Fruit fly (Drosophila melanogaster) whole organism, pupa: Measurements from ENCODE around the gene CG14453.
"Not testable (repeated sequence)": the region's sequence is repeated elsewhere in the genome, so short reads cannot be mapped to it uniquely, and the experiment has no call there.

Source experiments
- CG10348 ChIP-seq: fragments of 200-800 bp; sonication (Bioruptor generic); IDR thresholded peaks from 2 replicates; pipeline ENCODE4 v1.3.6; 2022; ENCODE audit warnings: missing biosample characterization, missing genetic modification characterization
- CG12605 ChIP-seq: fragments of 200-800 bp; sonication (Bioruptor generic); IDR thresholded peaks from 2 replicates; pipeline ENCODE4 v1.3.6; 2022; ENCODE audit warnings: missing biosample characterization, missing genetic modification characterization
- CG13204 ChIP-seq: fragments of 200-800 bp; sonication (Bioruptor generic); optimal IDR thresholded peaks from 2 replicates; lab custom pipeline; 2018; ENCODE audit warnings: missing biosample characterization, mild to moderate bottlenecking, missing genetic modification characterization, moderate library complexity
- CG14655 ChIP-seq: fragments of 200-800 bp; sonication (Bioruptor generic); optimal IDR thresholded peaks from 3 replicates; lab custom pipeline; 2017; ENCODE audit warnings: mild to moderate bottlenecking, missing biosample characterization, missing genetic modification reagents, missing genetic modification characterization
- CG15710 ChIP-seq: fragments of 200-800 bp; sonication (Bioruptor generic); optimal IDR thresholded peaks from 2 replicates; lab custom pipeline; 2018; ENCODE audit warnings: missing biosample characterization, mild to moderate bottlenecking, missing genetic modification characterization, moderate library complexity
- CG17806 ChIP-seq: fragments of 200-800 bp; sonication (Bioruptor generic); optimal IDR thresholded peaks from 2 replicates; lab custom pipeline; 2018; ENCODE audit warnings: missing biosample characterization, mild to moderate bottlenecking, missing genetic modification characterization, moderate library complexity
- CG32121 ChIP-seq: fragments of 200-800 bp; sonication (Bioruptor generic); IDR thresholded peaks from 2 replicates; pipeline ENCODE4 v1.3.6; 2022; ENCODE audit warnings: missing biosample characterization, missing genetic modification characterization
- CG34367 ChIP-seq: fragments of 200-800 bp; sonication (Bioruptor generic); optimal IDR thresholded peaks from 2 replicates; lab custom pipeline; 2018; ENCODE audit warnings: missing biosample characterization, mild to moderate bottlenecking, missing genetic modification characterization
- CG4496 ChIP-seq: fragments of 200-800 bp; sonication (Bioruptor generic); IDR thresholded peaks from 3 replicates; pipeline ENCODE4 v1.3.6; 2022; ENCODE audit warnings: missing biosample characterization, missing genetic modification characterization
- CG8159 ChIP-seq: fragments of 200-800 bp; sonication (Bioruptor generic); optimal IDR thresholded peaks from 3 replicates; lab custom pipeline; 2018; ENCODE audit warnings: missing biosample characterization, mild to moderate bottlenecking, missing genetic modification characterization, moderate library complexity
- CG8301 ChIP-seq: fragments of 200-800 bp; sonication (Bioruptor generic); optimal IDR thresholded peaks from 2 replicates; lab custom pipeline; 2018; ENCODE audit warnings: missing biosample characterization, mild to moderate bottlenecking, missing genetic modification characterization
- CG9948 ChIP-seq: fragments of 200-800 bp; sonication (Bioruptor generic); optimal IDR thresholded peaks from 2 replicates; lab custom pipeline; 2018; ENCODE audit warnings: missing biosample characterization, mild to moderate bottlenecking, missing genetic modification characterization, moderate library complexity
- D1 ChIP-seq: fragments of 200-800 bp; sonication (Bioruptor generic); optimal IDR thresholded peaks from 2 replicates; lab custom pipeline; 2018; ENCODE audit warnings: missing biosample characterization, mild to moderate bottlenecking, missing genetic modification characterization, moderate library complexity
- EcR ChIP-seq: fragments of 200-800 bp; sonication (Bioruptor generic); optimal IDR thresholded peaks from 3 replicates; lab custom pipeline; 2019; ENCODE audit warnings: missing biosample characterization, missing genetic modification characterization, mild to moderate bottlenecking, moderate library complexity, missing genetic modification reagents
- Ets98B ChIP-seq: fragments of 200-800 bp; sonication (Bioruptor generic); IDR thresholded peaks from 2 replicates; pipeline ENCODE4 v1.3.6; 2022; ENCODE audit warnings: missing biosample characterization, missing genetic modification characterization
- Pif1A ChIP-seq: fragments of 200-800 bp; sonication (Bioruptor generic); optimal IDR thresholded peaks from 3 replicates; lab custom pipeline; 2016; ENCODE audit warnings: missing biosample characterization, missing genetic modification characterization
- Pif1B ChIP-seq: fragments of 200-800 bp; sonication (Bioruptor generic); optimal IDR thresholded peaks from 3 replicates; lab custom pipeline; 2016; ENCODE audit warnings: missing biosample characterization, missing genetic modification characterization
- Snoo ChIP-seq: fragments of 200-800 bp; sonication (Bioruptor generic); optimal IDR thresholded peaks from 3 replicates; lab custom pipeline; 2017; ENCODE audit warnings: missing biosample characterization, mild to moderate bottlenecking, missing genetic modification characterization, inconsistent platforms
- fd96Ca ChIP-seq: fragments of 200-800 bp; sonication (Bioruptor generic); IDR thresholded peaks from 3 replicates; pipeline ENCODE4 v1.3.6; 2022; ENCODE audit warnings: missing biosample characterization, missing genetic modification characterization
- gl ChIP-seq: fragments of 200-800 bp; sonication (Bioruptor generic); optimal IDR thresholded peaks from 2 replicates; lab custom pipeline; 2018; ENCODE audit warnings: missing biosample characterization, mild to moderate bottlenecking, missing genetic modification characterization
- rn ChIP-seq: fragments of 200-800 bp; sonication (Bioruptor generic); IDR thresholded peaks from 2 replicates; pipeline ENCODE4 v1.3.6; 2022; ENCODE audit warnings: missing biosample characterization, missing genetic modification characterization

Gene CG14453

DNA sequence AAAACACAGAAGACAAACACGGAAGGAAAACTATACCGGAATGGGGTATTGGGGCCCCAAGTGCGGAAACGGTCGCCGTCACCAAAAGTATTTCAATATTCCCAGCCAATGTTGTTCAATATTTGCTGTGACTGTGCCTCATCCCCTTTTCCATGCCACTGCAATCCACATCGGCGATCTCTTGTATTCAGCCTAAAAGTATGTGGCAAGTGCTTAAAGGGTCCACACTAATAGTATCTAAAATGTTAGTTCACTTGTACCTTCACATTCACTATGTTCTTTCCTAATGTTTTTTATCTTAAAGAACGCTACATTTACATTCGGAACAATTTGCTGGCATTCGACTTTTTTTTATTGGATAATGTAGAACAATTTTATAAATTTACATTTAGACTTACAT lies 13.0 kb upstream of the CG14453 start:
- TF ChIP-seq EcR (GFP tag; lab: Kevin White, UChicago) (no peak), Pif1B (GFP tag; lab: Kevin White, UChicago) (no peak), CG34367 (tag; lab: Kevin White, UChicago) (no peak), CG4496 (GFP tag; lab: Robert Waterston, UW) (no peak), gl (tag; lab: Kevin White, UChicago) (no peak), CG8159 (tag; lab: Kevin White, UChicago) (no peak), D1 (tag; lab: Kevin White, UChicago) (no peak), CG17806 (tag; lab: Kevin White, UChicago) (no peak), CG15710 (tag; lab: Kevin White, UChicago) (no peak), rn (no peak), CG14655 (GFP tag; lab: Kevin White, UChicago) (no peak), Pif1A (GFP tag; lab: Kevin White, UChicago) (no peak)

DNA sequence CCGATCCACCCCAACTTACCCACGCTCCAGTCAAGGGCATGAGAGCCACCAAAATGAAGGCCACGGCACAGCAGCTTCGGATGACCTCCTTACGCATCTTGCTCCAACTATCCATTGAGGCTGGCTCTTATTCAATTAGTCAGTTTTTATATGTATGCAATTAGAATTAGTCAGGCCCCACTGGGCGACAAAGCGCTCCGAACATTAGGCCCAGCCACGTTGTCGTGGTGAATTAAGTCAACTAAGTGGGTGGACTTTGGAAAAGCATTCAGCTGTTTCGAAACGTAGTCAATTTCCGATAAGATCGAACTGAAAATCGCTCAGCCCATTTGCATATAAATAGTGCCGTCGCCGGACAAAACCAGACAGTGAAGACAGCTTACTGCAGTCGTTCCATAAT lies 6.9 kb upstream of the CG14453 start, which contains the start of the genes CG14455 and CG14456:
Gene CG14455, minus strand, starts transcription at position 101 of the 400 bp plus-strand sequence.
Gene CG14456, plus strand, starts transcription at position 236 of the 400 bp plus-strand sequence.
- TF ChIP-seq Ets98B (GFP tag; lab: Robert Waterston, UW) (no peak), CG9948 (no peak), CG32121 (GFP tag; lab: Robert Waterston, UW) (no peak), rn (no peak), CG17806 (tag; lab: Kevin White, UChicago) (no peak), fd96Ca (GFP tag; lab: Robert Waterston, UW) (no peak), CG14655 (GFP tag; lab: Kevin White, UChicago) (no peak), CG12605 (GFP tag; lab: Robert Waterston, UW) (no peak), CG4496 (GFP tag; lab: Robert Waterston, UW) (no peak)

dm6 chr3L:22692428-22692827 lies 1.5 kb upstream of the CG14453 start, which contains the start of gene CG14454:
CG14454 (minus strand) TSS chr3L:22692528.
- not testable (repeated sequence) for TF ChIP-seq CG34367 (tag; lab: Kevin White, UChicago); rn; CG8159 (tag; lab: Kevin White, UChicago)

DNA sequence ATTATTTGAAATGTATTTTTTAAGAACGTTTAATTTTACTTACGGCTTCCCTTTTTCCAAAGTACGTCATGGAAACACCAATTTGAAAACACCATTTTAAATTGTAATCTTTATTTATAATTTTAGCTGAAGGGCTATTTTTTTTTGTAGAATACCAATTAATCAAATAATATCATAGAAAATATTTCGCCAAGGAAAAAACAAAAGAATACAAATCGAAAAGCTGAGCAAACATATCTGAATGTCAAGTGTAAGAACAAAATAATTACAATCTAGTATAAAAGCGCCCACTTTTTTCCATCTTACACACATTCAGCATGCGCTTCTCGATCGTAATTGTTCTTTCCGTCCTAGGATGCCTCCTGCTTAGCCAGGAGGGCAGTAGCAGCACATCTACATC lies 1.8 kb downstream of the CG14453 start, which contains the start of gene CG14452:
Gene CG14452, plus strand, starts transcription at position 301 of the 400 bp plus-strand sequence.
- no peak for TF ChIP-seq Pif1A (GFP tag; lab: Kevin White, UChicago)
- TF ChIP-seq CG34367 (tag; lab: Kevin White, UChicago), result no peak
- TF ChIP-seq gl (tag; lab: Kevin White, UChicago), result no peak
- no peak for TF ChIP-seq CG12605 (GFP tag; lab: Robert Waterston, UW)
- no peak for TF ChIP-seq fd96Ca (GFP tag; lab: Robert Waterston, UW)
- no peak for TF ChIP-seq CG8159 (tag; lab: Kevin White, UChicago)
- TF ChIP-seq CG32121 (GFP tag; lab: Robert Waterston, UW), result no peak
- no peak for TF ChIP-seq Pif1B (GFP tag; lab: Kevin White, UChicago)
- no peak for TF ChIP-seq rn
- TF ChIP-seq Ets98B (GFP tag; lab: Robert Waterston, UW), result no peak
- TF ChIP-seq CG9948, result no peak
- TF ChIP-seq CG10348 (GFP tag; lab: Robert Waterston, UW), result no peak

DNA sequence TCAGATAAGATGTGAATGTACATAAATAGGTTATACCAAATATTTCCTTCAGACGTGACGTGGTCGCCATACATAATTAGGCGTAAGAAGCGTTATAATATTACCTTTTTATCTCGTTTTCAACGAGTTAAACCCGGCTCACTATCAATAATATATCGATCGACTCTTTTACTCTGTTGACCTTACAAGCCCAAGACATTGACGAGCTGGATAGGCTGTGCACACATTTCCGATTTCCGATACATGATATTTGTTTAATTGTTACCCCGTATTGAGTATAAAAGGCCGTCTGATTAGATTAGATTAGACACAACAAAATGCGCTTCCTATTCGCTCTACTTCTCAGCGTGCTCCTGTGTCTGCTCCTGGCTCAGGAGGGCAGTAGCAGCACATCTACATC lies 3.0 kb downstream of the CG14453 start, which contains the start of gene CG32453:
Gene CG32453, plus strand, starts transcription at position 301 of the 400 bp plus-strand sequence.
- TF ChIP-seq CG32121 (GFP tag; lab: Robert Waterston, UW); Ets98B (GFP tag; lab: Robert Waterston, UW); CG13204: not testable (repeated sequence)

dm6 chr3L:22699133-22699532 lies 5.2 kb downstream of the CG14453 start, which contains the start of gene CG45116:
CG45116 (plus strand) TSS chr3L:22699433.
- TF ChIP-seq Ets98B (GFP tag; lab: Robert Waterston, UW), result no peak
- TF ChIP-seq rn, result no peak
- TF ChIP-seq gl (tag; lab: Kevin White, UChicago), result no peak
- TF ChIP-seq CG15710 (tag; lab: Kevin White, UChicago), result no peak
- no peak for TF ChIP-seq CG9948
- TF ChIP-seq Snoo (tag; lab: Kevin White, UChicago), result no peak
- no peak for TF ChIP-seq CG13204
- no peak for TF ChIP-seq CG8301 (tag; lab: Kevin White, UChicago)
- no peak for TF ChIP-seq CG17806 (tag; lab: Kevin White, UChicago)
- TF ChIP-seq CG8159 (tag; lab: Kevin White, UChicago), result no peak
- TF ChIP-seq D1 (tag; lab: Kevin White, UChicago), result no peak
- TF ChIP-seq CG4496 (GFP tag; lab: Robert Waterston, UW), result no peak
- no peak for TF ChIP-seq Pif1A (GFP tag; lab: Kevin White, UChicago)
- no peak for TF ChIP-seq CG14655 (GFP tag; lab: Kevin White, UChicago)
- no peak for TF ChIP-seq CG12605 (GFP tag; lab: Robert Waterston, UW)
- no peak for TF ChIP-seq CG10348 (GFP tag; lab: Robert Waterston, UW)

DNA sequence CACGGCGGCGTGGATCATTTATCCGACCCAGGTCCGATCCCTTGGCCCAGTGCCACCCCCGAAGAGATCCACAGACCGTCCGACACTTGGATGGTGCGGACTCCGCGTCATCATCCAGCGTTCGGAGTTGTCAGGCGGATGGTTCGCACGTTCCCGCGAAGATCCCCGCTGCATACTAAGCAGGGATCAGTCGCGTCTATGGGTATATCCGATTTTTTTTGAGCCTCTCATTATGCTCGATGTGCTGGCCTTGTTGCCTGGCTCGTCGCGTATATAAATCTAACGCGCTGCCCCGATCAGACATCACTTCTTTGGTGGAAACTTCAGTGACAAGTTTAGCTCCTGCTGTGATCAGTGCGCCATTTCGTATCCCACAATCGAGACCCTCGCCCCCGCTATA lies 18.0 kb downstream of the CG14453 start, which contains the start of gene CG11370:
Gene CG11370, plus strand, starts transcription at position 301 of the 400 bp plus-strand sequence.
- TF ChIP-seq fd96Ca (GFP tag; lab: Robert Waterston, UW) (no peak), CG32121 (GFP tag; lab: Robert Waterston, UW) (no peak), Pif1A (GFP tag; lab: Kevin White, UChicago) (no peak), EcR (GFP tag; lab: Kevin White, UChicago) (no peak), CG12605 (GFP tag; lab: Robert Waterston, UW) (no peak), CG14655 (GFP tag; lab: Kevin White, UChicago) (no peak), CG15710 (tag; lab: Kevin White, UChicago) (no peak), CG10348 (GFP tag; lab: Robert Waterston, UW) (no peak), rn (no peak), gl (tag; lab: Kevin White, UChicago) (no peak), Ets98B (GFP tag; lab: Robert Waterston, UW) (no peak), CG8159 (tag; lab: Kevin White, UChicago) (no peak), CG17806 (tag; lab: Kevin White, UChicago) (no peak)
